Worm (Caenorhabditis elegans) whole organism, early embryonic: ENCODE results near the gene daf-11.

ENCODE experiments used
- B0310.2 ChIP-seq: sonication (generic microtip); optimal IDR thresholded peaks from 2 replicates; lab custom pipeline; 2016; ENCODE audit warnings: mild to moderate bottlenecking, missing genetic modification characterization, missing compliant biosample characterization
- F13C5.2 ChIP-seq: sonication (generic microtip); optimal IDR thresholded peaks from 2 replicates; lab custom pipeline; 2017; ENCODE audit warnings: mild to moderate bottlenecking, missing genetic modification characterization, inconsistent platforms, missing compliant biosample characterization
- aly-1 ChIP-seq: sonication (generic microtip); optimal IDR thresholded peaks from 2 replicates; lab custom pipeline; 2016; ENCODE audit warnings: missing genetic modification characterization, missing compliant biosample characterization
- ama-1 ChIP-seq: fragments of 150-350 bp; optimal IDR thresholded peaks from 2 replicates; lab custom pipeline; 2014
- ceh-13 ChIP-seq: fragments of 200-800 bp; sonication (Bioruptor generic); optimal IDR thresholded peaks from 2 replicates; lab custom pipeline; 2018; ENCODE audit warnings: mild to moderate bottlenecking, missing genetic modification characterization, missing compliant biosample characterization
- ceh-36 ChIP-seq: sonication (generic microtip); optimal IDR thresholded peaks from 2 replicates; lab custom pipeline; 2016; ENCODE audit warnings: missing genetic modification characterization, inconsistent platforms, missing compliant biosample characterization
- ets-7 ChIP-seq: sonication (generic microtip); optimal IDR thresholded peaks from 2 replicates; lab custom pipeline; 2016; ENCODE audit warnings: missing genotype, missing genetic modification characterization, missing compliant biosample characterization
- flt-1 ChIP-seq: fragments of 200-800 bp; sonication (Bioruptor generic); IDR thresholded peaks from 2 replicates; pipeline ENCODE4 v1.3.6; 2022; ENCODE audit warnings: missing genetic modification characterization, missing compliant biosample characterization
- hmbx-1 ChIP-seq: sonication (generic microtip); optimal IDR thresholded peaks from 2 replicates; lab custom pipeline; 2016; ENCODE audit warnings: mild to moderate bottlenecking, missing genetic modification characterization, missing compliant biosample characterization
- hmg-4 ChIP-seq: fragments of 200-800 bp; sonication (Bioruptor generic); optimal IDR thresholded peaks from 2 replicates; lab custom pipeline; 2018; ENCODE audit warnings: mild to moderate bottlenecking, missing genetic modification characterization, missing compliant biosample characterization
- hnd-1 ChIP-seq: sonication (generic microtip); optimal IDR thresholded peaks from 2 replicates; lab custom pipeline; 2016; ENCODE audit warnings: missing genetic modification characterization, missing compliant biosample characterization
- pes-1 ChIP-seq: fragments of 200-800 bp; sonication (Bioruptor generic); IDR thresholded peaks from 2 replicates; pipeline ENCODE4 v1.3.6; 2022; ENCODE audit warnings: missing genetic modification reagents, missing genetic modification characterization, missing compliant biosample characterization
- scrt-1 ChIP-seq: fragments of 200-800 bp; sonication (Bioruptor generic); IDR thresholded peaks from 2 replicates; pipeline ENCODE4 v1.3.6; 2022; ENCODE audit warnings: missing genetic modification characterization, missing compliant biosample characterization
- sea-1 ChIP-seq: fragments of 200-800 bp; sonication (Bioruptor generic); conservative IDR thresholded peaks from 2 replicates; pipeline ENCODE4 v1.3.6; 2022; ENCODE audit warnings: missing genetic modification characterization, missing compliant biosample characterization
- tbx-11 ChIP-seq: fragments of 200-800 bp; sonication (Bioruptor generic); IDR thresholded peaks from 2 replicates; pipeline ENCODE4 v1.3.6; 2022; ENCODE audit warnings: missing genetic modification characterization, missing compliant biosample characterization
- tbx-37 ChIP-seq: fragments of 200-800 bp; sonication (Bioruptor generic); conservative IDR thresholded peaks from 2 replicates; pipeline ENCODE4 v1.3.6; 2022; ENCODE audit warnings: missing genetic modification reagents, missing genetic modification characterization, missing compliant biosample characterization
- tra-4 ChIP-seq: sonication (generic microtip); optimal IDR thresholded peaks from 2 replicates; lab custom pipeline; 2017; ENCODE audit warnings: missing genetic modification characterization, missing compliant biosample characterization

daf-11 gene

DNA sequence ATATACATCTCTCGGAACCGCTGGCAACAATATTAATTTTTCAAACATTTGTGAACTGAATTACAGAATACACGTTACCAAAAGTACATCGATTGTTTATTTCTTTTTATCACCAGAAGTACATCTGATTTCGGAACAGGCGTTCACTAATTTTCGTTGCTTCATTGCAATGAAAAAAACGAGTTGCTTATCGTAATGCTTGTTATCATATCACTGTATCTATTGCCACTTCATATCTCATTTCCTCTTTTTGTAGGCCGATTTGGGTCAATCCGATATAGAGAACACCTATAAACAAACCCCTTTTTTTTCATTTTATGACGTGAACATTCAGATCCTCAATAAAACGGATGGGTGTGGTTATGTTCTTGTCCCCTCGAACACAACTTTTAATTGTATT, 11.5 kb upstream of the daf-11 start:
- TF ChIP-seq flt-1 (GFP tag; lab: Robert Waterston, UW) (no peak), B0310.2 (tag; lab: Kevin White, UChicago) (no peak), scrt-1 (GFP tag; lab: Robert Waterston, UW) (no peak), hmg-4 (GFP tag; lab: Kevin White, UChicago) (no peak), aly-1 (tag; lab: Kevin White, UChicago) (no peak), sea-1 (GFP tag; lab: Robert Waterston, UW) (no peak), ceh-13 (GFP tag; lab: Kevin White, UChicago) (no peak), ama-1 (lab: Kevin White, UChicago) (no peak), hnd-1 (tag; lab: Kevin White, UChicago) (no peak), pes-1 (GFP tag; lab: Robert Waterston, UW) (no peak), tbx-37 (GFP tag; lab: Robert Waterston, UW) (no peak), F13C5.2 (tag; lab: Kevin White, UChicago) (no peak)

DNA sequence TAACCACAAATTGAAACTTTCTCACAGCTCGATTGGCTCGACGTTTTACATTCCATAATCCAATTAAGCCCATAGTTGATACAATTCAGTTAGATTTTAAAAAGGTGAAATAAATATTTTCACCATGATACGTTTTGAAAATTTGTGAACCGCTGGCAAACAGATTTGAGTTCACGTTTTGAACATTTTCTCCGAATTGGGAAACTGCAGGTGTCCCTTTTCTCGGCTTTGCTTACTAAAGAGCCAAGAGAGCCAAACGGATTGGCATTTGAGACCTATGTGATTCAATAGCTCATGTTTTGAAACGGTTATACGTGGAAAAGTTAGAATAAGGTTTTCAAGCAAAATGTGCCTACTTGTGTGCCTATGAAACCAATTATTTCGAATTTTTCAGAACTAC, 11.0 kb upstream of the daf-11 start, which contains the start of gene spe-42:
Gene spe-42 (minus strand): TSS at position 101 of the 400 bp plus-strand sequence.
- TF ChIP-seq tbx-11 (no peak), tbx-37 (GFP tag; lab: Robert Waterston, UW) (no peak), F13C5.2 (tag; lab: Kevin White, UChicago) (no peak), aly-1 (tag; lab: Kevin White, UChicago) (no peak), ama-1 (lab: Kevin White, UChicago) (no peak), flt-1 (GFP tag; lab: Robert Waterston, UW) (no peak), pes-1 (GFP tag; lab: Robert Waterston, UW) (no peak), sea-1 (GFP tag; lab: Robert Waterston, UW) (no peak), ceh-36 (tag; lab: Kevin White, UChicago) (no peak), hmg-4 (GFP tag; lab: Kevin White, UChicago) (no peak), B0310.2 (tag; lab: Kevin White, UChicago) (no peak), tra-4 (no peak), ceh-13 (GFP tag; lab: Kevin White, UChicago) (no peak), scrt-1 (GFP tag; lab: Robert Waterston, UW) (no peak)

DNA sequence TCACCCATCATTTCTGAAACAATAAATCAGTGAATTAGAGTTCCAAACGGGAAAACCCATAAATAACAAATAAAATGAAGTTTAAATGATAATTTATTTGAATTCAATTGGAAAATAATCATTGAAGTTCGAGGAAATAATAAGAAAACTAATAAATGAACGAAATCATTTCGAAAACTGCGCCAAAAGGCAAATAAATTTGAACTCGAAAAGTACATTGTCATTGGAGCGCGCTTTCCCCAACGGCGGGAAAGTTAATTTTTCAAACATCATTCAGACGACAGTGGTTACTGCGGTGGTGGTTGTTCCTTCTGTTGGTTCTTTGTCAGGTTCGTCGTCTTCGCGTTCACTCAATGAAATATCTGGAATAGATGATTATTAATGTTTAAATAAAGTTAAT, 7.6 kb upstream of the daf-11 start, which contains the start of gene npp-22:
Gene npp-22 (minus strand): TSS at position 13 of the 400 bp plus-strand sequence.
- no peak for TF ChIP-seq ceh-36 (tag; lab: Kevin White, UChicago)
- no peak for TF ChIP-seq F13C5.2 (tag; lab: Kevin White, UChicago)
- TF ChIP-seq aly-1 (tag; lab: Kevin White, UChicago): no peak

DNA sequence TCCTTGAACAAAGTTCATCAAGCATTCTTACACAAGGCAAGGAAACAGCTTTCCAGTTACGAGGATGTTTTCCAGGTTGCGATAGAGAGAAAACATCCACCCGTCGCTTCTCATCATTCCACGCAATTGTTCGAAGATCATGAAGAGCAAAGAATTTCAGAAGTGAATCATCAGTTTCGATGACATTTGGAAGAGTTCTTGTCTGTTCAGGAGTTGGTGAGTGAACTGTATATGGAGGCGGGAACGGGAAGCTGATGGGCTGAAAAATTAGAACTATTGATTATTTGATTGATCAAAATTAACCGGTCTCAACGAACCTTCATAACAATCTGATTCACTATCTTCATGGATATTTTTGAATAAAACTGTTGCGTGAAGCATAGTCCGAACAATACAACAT, 6.2 kb upstream of the daf-11 start:
- no peak for TF ChIP-seq B0310.2 (tag; lab: Kevin White, UChicago)
- no peak for TF ChIP-seq F13C5.2 (tag; lab: Kevin White, UChicago)
- TF ChIP-seq tbx-11: no peak
- TF ChIP-seq ets-7: no peak
- no peak for TF ChIP-seq ceh-13 (GFP tag; lab: Kevin White, UChicago)
- no peak for TF ChIP-seq scrt-1 (GFP tag; lab: Robert Waterston, UW)
- TF ChIP-seq sea-1 (GFP tag; lab: Robert Waterston, UW): no peak
- no peak for TF ChIP-seq tbx-37 (GFP tag; lab: Robert Waterston, UW)
- TF ChIP-seq aly-1 (tag; lab: Kevin White, UChicago): no peak
- TF ChIP-seq ceh-36 (tag; lab: Kevin White, UChicago): no peak
- TF ChIP-seq hmbx-1 (tag; lab: Kevin White, UChicago): no peak

DNA sequence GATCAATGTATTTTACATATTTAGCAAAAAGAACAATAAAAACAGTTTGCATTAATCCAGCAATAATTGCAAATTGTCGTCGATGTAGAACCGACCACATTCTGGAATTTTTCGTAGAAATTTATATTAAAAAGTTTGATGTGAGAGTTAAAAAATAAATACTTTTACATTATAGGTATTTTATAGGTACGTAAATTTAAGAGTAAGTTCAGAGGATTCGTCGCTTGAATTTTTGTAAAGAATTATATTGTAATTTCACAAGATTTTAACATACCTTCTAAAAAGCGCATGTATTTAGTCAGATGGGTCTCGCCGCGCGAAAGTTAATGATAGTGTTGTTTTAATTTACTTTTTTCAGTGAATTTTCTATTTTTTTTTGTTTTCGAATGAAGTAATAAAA, 4.2 kb upstream of the daf-11 start, which contains the start of gene rhr-2:
Gene rhr-2 (minus strand): TSS at position 101 of the 400 bp plus-strand sequence.
- no peak for TF ChIP-seq hmg-4 (GFP tag; lab: Kevin White, UChicago)
- TF ChIP-seq B0310.2 (tag; lab: Kevin White, UChicago): no peak
- TF ChIP-seq sea-1 (GFP tag; lab: Robert Waterston, UW): no peak
- TF ChIP-seq scrt-1 (GFP tag; lab: Robert Waterston, UW): no peak
- no peak for TF ChIP-seq hmbx-1 (tag; lab: Kevin White, UChicago)
- TF ChIP-seq tra-4: no peak
- TF ChIP-seq tbx-11: no peak
- no peak for TF ChIP-seq F13C5.2 (tag; lab: Kevin White, UChicago)
- TF ChIP-seq ama-1 (lab: Kevin White, UChicago): no peak
- TF ChIP-seq hnd-1 (tag; lab: Kevin White, UChicago): no peak
- no peak for TF ChIP-seq ceh-36 (tag; lab: Kevin White, UChicago)

DNA sequence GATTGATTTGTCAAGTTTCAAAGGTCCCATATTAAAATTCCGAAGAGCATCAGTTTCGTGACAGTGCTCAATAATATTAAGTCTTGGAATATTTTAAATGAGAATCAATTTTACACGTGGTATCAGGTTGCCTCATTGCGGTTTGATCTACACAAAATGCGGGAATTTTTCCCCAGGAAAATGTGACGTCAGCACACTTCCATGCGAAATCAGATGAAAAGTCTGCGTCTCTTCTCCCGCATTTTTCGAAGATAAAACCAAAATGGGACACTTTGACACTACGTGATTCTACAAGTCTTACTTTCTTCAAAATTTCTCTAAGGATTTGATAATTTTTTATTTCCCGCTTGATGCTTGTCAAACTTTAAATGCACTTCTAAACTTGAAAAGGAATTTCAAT, 3.0 kb downstream of the daf-11 start:
- TF ChIP-seq hnd-1 (tag; lab: Kevin White, UChicago) (no peak), ama-1 (lab: Kevin White, UChicago) (no peak), tra-4 (no peak), ceh-36 (tag; lab: Kevin White, UChicago) (no peak)

DNA sequence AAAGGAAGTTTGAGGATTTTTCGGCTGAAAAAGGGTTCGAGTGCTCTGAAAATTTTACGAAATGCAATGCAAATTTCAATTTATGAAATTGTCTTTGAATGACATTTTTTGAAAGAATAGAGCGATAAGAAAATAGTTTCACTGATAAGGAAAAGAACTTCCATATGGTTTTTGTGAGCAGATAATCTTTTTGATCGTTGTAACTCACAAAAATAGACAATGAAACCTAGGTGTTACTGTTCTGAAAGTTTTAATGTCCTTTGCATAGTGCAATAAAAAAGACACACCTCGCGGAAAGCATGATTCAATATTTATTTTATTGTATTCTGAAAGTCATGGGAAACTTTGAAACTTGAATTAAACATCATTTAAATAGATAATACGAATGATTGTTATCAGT, 8.9 kb downstream of the daf-11 start:
- TF ChIP-seq flt-1 (GFP tag; lab: Robert Waterston, UW) (no peak), tbx-37 (GFP tag; lab: Robert Waterston, UW) (no peak), F13C5.2 (tag; lab: Kevin White, UChicago) (no peak)

DNA sequence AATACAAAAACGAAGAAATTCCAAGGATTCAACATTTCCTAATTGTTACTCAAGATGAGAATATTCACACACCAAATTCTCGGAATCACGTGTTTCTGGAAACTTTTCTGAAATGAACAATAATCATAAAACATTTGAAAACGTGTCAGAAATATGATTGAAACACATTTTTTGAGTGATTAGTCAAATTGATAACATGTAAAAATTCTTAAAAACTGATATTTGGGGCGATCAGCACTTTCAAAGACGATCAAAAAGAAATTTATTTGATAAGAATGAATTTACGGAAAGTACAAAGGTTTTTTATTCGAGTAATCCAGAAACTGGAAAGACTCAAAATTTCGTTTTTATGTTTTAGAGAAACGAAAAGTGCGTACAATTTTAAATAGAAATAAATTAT, 10.1 kb downstream of the daf-11 start, which contains the start of gene tre-3:
Gene tre-3 (minus strand): TSS at position 107 of the 400 bp plus-strand sequence.
- TF ChIP-seq F13C5.2 (tag; lab: Kevin White, UChicago): no peak
- TF ChIP-seq pes-1 (GFP tag; lab: Robert Waterston, UW): no peak
- TF ChIP-seq flt-1 (GFP tag; lab: Robert Waterston, UW): no peak
- no peak for TF ChIP-seq B0310.2 (tag; lab: Kevin White, UChicago)
- no peak for TF ChIP-seq tbx-37 (GFP tag; lab: Robert Waterston, UW)
- no peak for TF ChIP-seq aly-1 (tag; lab: Kevin White, UChicago)
- no peak for TF ChIP-seq ama-1 (lab: Kevin White, UChicago)
